Fruit fly (Drosophila melanogaster) whole organism, pupa: ENCODE measurements around the gene eff.

Experiments
- CG15710 ChIP-seq: fragments of 200-800 bp; sonication (Bioruptor generic); optimal IDR thresholded peaks from 2 replicates; lab custom pipeline; 2018; ENCODE audit warnings: missing biosample characterization, mild to moderate bottlenecking, missing genetic modification characterization, moderate library complexity
- CG8159 ChIP-seq: fragments of 200-800 bp; sonication (Bioruptor generic); optimal IDR thresholded peaks from 3 replicates; lab custom pipeline; 2018; ENCODE audit warnings: missing biosample characterization, mild to moderate bottlenecking, missing genetic modification characterization, moderate library complexity
- EcR ChIP-seq: fragments of 200-800 bp; sonication (Bioruptor generic); optimal IDR thresholded peaks from 3 replicates; lab custom pipeline; 2019; ENCODE audit warnings: missing biosample characterization, missing genetic modification characterization, mild to moderate bottlenecking, moderate library complexity, missing genetic modification reagents
- Ets98B ChIP-seq: fragments of 200-800 bp; sonication (Bioruptor generic); IDR thresholded peaks from 2 replicates; pipeline ENCODE4 v1.3.6; 2022; ENCODE audit warnings: missing biosample characterization, missing genetic modification characterization
- Pif1A ChIP-seq: fragments of 200-800 bp; sonication (Bioruptor generic); optimal IDR thresholded peaks from 3 replicates; lab custom pipeline; 2016; ENCODE audit warnings: missing biosample characterization, missing genetic modification characterization
- Snoo ChIP-seq: fragments of 200-800 bp; sonication (Bioruptor generic); optimal IDR thresholded peaks from 3 replicates; lab custom pipeline; 2017; ENCODE audit warnings: missing biosample characterization, mild to moderate bottlenecking, missing genetic modification characterization, inconsistent platforms
- rn ChIP-seq: fragments of 200-800 bp; sonication (Bioruptor generic); IDR thresholded peaks from 2 replicates; pipeline ENCODE4 v1.3.6; 2022; ENCODE audit warnings: missing biosample characterization, missing genetic modification characterization

DNA sequence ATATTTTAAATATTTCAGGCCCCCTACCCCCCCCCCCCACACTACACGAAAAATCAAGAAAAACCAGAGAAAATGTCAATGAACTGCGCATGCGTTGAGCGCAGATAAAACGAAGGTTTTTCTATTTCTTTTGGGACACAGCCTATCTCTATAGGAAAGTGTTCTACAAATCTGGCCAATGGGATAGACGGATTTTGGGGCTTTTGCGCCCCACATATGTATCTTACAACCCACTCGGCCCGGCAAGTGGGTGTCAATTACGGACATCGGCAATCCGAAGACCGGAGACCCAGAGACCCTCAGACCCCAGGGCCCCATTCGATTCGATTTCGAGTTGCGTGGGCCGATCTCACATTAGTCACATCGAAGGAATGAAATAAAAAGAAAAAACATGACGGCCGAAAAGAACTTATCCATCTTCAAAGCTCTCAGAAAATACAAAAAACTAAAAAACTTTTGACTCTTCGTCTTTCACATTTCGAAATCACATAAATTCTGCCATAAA, 31.6 kb downstream of the eff start:
- no peak for TF ChIP-seq Pif1A (GFP tag; lab: Kevin White, UChicago)
- TF ChIP-seq Snoo (tag; lab: Kevin White, UChicago): no peak
- no peak for TF ChIP-seq CG15710 (tag; lab: Kevin White, UChicago)
- TF ChIP-seq Ets98B (GFP tag; lab: Robert Waterston, UW): no peak
- no peak for TF ChIP-seq EcR (GFP tag; lab: Kevin White, UChicago)
- no peak for TF ChIP-seq CG8159 (tag; lab: Kevin White, UChicago)
- TF ChIP-seq rn: no peak
